Fruit fly (Drosophila melanogaster) whole organism, adult: Measurements from ENCODE around the gene CG12523.

Source experiments
- CG1620 ChIP-seq: fragments of 200-800 bp; sonication (Bioruptor generic); optimal IDR thresholded peaks from 2 replicates; lab custom pipeline; 2016; ENCODE audit warnings: missing biosample characterization, missing genetic modification characterization
- CG5204 ChIP-seq: fragments of 200-800 bp; sonication (Bioruptor generic); optimal IDR thresholded peaks from 2 replicates; lab custom pipeline; 2016; ENCODE audit warnings: missing biosample characterization, missing genetic modification characterization
- CG7045 ChIP-seq: fragments of 200-800 bp; sonication (Bioruptor generic); optimal IDR thresholded peaks from 2 replicates; lab custom pipeline; 2017; ENCODE audit warnings: missing biosample characterization, mild to moderate bottlenecking, missing genetic modification characterization
- CG7101 ChIP-seq: fragments of 200-800 bp; sonication (Bioruptor generic); optimal IDR thresholded peaks from 2 replicates; lab custom pipeline; 2018; ENCODE audit warnings: missing biosample characterization, mild to moderate bottlenecking, missing genetic modification characterization, moderate library complexity
- Clk ChIP-seq: fragments of 200-800 bp; sonication (Bioruptor generic); optimal IDR thresholded peaks from 2 replicates; lab custom pipeline; 2017; ENCODE audit warnings: missing biosample characterization, missing genetic modification characterization
- Crg-1 ChIP-seq: fragments of 200-800 bp; sonication (Bioruptor generic); optimal IDR thresholded peaks from 2 replicates; lab custom pipeline; 2016; ENCODE audit warnings: missing biosample characterization, missing genetic modification characterization
- Mnt ChIP-seq: fragments of 200-800 bp; sonication (Bioruptor generic); optimal IDR thresholded peaks from 2 replicates; lab custom pipeline; 2016; ENCODE audit warnings: missing biosample characterization, mild to moderate bottlenecking, missing genetic modification characterization
- cic ChIP-seq: fragments of 200-800 bp; sonication (Bioruptor generic); optimal IDR thresholded peaks from 2 replicates; lab custom pipeline; 2017; ENCODE audit warnings: missing biosample characterization, mild to moderate bottlenecking, missing genetic modification characterization, moderate library complexity
- cnc ChIP-seq, 2 experiments: fragments of >200 bp; optimal IDR thresholded peaks; 2 replicates each; lab custom pipeline; 2017
- kay ChIP-seq: fragments of 200-800 bp; sonication (Bioruptor generic); peaks from one replicate; lab custom pipeline; 2016; ENCODE audit warnings: missing biosample characterization, missing genetic modification characterization, borderline replicate concordance
- ovo ChIP-seq: fragments of 200-800 bp; sonication (Bioruptor generic); optimal IDR thresholded peaks from 2 replicates; lab custom pipeline; 2016; ENCODE audit warnings: missing biosample characterization, missing genetic modification characterization
- pad ChIP-seq: fragments of 200-800 bp; sonication (Bioruptor generic); optimal IDR thresholded peaks from 3 replicates; lab custom pipeline; 2017; ENCODE audit warnings: missing biosample characterization, missing genetic modification characterization, mild to moderate bottlenecking, moderate library complexity, missing genetic modification reagents
- tj ChIP-seq: fragments of 200-800 bp; sonication (Bioruptor generic); optimal IDR thresholded peaks from 3 replicates; lab custom pipeline; 2017; ENCODE audit warnings: missing biosample characterization, mild to moderate bottlenecking, missing genetic modification characterization, moderate library complexity
- toe ChIP-seq: fragments of 200-800 bp; sonication (Bioruptor generic); optimal IDR thresholded peaks from 2 replicates; lab custom pipeline; 2016; ENCODE audit warnings: missing biosample characterization, missing genetic modification characterization

DNA sequence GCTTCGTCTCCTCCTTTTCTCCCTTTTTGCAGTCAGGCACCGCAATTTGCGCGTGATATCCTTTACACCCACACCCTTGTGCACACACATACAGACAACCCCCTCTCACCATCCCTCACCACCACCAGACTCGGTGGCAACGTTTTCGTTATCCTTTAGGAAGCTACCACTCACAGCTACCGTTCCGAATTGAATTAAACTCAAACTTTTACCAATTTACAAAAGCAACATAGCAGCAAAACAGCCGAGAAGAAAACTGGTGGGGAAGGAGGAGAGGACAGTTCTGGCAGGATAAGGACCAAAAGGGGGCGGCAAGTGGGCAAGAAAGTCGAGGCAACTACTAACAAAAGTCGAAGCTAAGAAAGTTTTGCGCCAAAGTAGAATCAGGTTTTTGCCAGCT is 20.5 kb downstream of the CG12523 start:
- TF ChIP-seq ovo = no peak
- TF ChIP-seq CG7101 (tag; lab: Kevin White, UChicago) = no peak
- TF ChIP-seq CG5204 (GFP tag; lab: Kevin White, UChicago) = no peak
- no peak for TF ChIP-seq cic (GFP tag; lab: Kevin White, UChicago)
- TF ChIP-seq Mnt (GFP tag; lab: Kevin White, UChicago) = no peak
- TF ChIP-seq Crg-1 (GFP tag; lab: Kevin White, UChicago) = no peak
- TF ChIP-seq pad = no peak
- no peak for TF ChIP-seq kay (GFP tag; lab: Kevin White, UChicago)
- no peak for TF ChIP-seq CG1620 (GFP tag; lab: Kevin White, UChicago)
- TF ChIP-seq toe (GFP tag; lab: Kevin White, UChicago) = no peak
- no peak for TF ChIP-seq tj (GFP tag; lab: Kevin White, UChicago)
- TF ChIP-seq cnc (optimal IDR thresholded peaks at IDR 0.05; lab: Kevin White, UChicago) = no peak
- no peak for TF ChIP-seq Clk (GFP tag; lab: Kevin White, UChicago)
- no peak for TF ChIP-seq CG7045 (GFP tag; lab: Kevin White, UChicago)
